Worm (Caenorhabditis elegans): ENCODE data around the gene nhr-125.
"Not testable (repeated sequence)": the region's sequence is repeated elsewhere in the genome, so short reads cannot be mapped to it uniquely, and the experiment has no call there.

DNA sequence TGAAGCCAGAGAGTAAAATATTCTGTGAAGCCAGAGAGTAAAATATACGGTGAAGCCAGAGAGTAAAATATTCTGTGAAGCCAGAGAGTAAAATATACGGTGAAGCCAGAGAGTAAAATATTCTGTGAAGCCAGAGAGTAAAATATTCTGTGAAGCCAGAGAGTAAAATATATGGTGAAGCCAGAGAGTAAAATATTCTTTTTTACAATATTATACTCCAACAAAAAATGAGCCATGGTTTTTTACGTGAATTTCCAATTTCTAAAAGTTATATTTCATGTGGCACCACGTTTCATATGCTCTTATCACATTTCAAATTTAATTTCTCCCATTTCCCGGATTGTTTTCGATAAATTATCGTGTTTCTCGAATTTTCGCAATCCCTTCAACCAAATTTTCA, 11.1 kb upstream of the nhr-125 start, which contains the start of gene irld-1:
- not testable (repeated sequence) for TF ChIP-seq him-1, dao-5 (tag; optimal IDR thresholded peaks at IDR 0.05)
